Fruit fly (Drosophila melanogaster) S2 (cell line): ENCODE data around the gene CG5515.

Experiments
- CG8478 ChIP-seq: fragments of >200 bp; optimal IDR thresholded peaks from 2 replicates; lab custom pipeline; 2018
- CTCF ChIP-seq, 2 experiments: fragments of >200 bp; optimal IDR thresholded peaks; 2 replicates each; lab custom pipeline; 2018

DNA sequence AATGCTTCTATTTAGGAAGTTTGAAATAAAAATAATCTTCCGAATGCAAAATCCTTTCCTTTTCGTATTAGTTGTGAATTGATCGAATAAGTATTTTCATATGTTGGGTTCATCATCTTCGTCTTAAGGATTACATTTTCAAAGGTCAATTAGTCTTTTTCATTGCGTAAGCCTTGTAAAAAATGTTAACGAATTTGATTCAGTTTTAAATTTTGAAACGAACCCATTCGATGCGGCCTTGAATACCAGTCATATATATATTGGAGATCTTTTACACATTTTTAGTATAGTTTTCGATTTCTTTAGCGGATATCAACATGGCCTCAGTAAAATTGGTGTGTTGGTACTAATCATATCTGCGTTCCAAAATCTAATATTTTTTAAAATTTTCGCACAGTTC lies 40.0 kb upstream of the CG5515 start, which contains the start of gene Acp95EF:
- TF ChIP-seq CG8478 (lab: Kevin White, UChicago) (no peak), CTCF (optimal IDR thresholded peaks at IDR 0.05; lab: Kevin White, UChicago) (no peak)
